Worm (Caenorhabditis elegans) whole organism, L4 larva: Measurements from ENCODE around the gene nas-31.

Source experiments
- F44E2.7 ChIP-seq: fragments of 200-800 bp; sonication (Bioruptor generic); IDR thresholded peaks from 2 replicates; pipeline ENCODE4 v2.1.2; 2022; ENCODE audit warnings: missing genetic modification characterization, missing compliant biosample characterization
- ceh-82 ChIP-seq: sonication (generic microtip); optimal IDR thresholded peaks from 2 replicates; lab custom pipeline; 2017; ENCODE audit warnings: missing biosample characterization, missing genetic modification characterization
- fkh-10 ChIP-seq: fragments of 150-350 bp; optimal IDR thresholded peaks from 2 replicates; lab custom pipeline; 2014; ENCODE audit warnings: missing biosample characterization, missing genetic modification reagents, missing genetic modification characterization
- fos-1 ChIP-seq: fragments of 150-350 bp; optimal IDR thresholded peaks from 2 replicates; lab custom pipeline; 2014; ENCODE audit warnings: missing biosample characterization, missing genetic modification characterization
- gei-8 ChIP-seq: fragments of 200-800 bp; sonication (Bioruptor generic); optimal IDR thresholded peaks from 2 replicates; lab custom pipeline; 2018; ENCODE audit warnings: mild to moderate bottlenecking, missing genetic modification characterization, missing compliant biosample characterization
- jun-1 ChIP-seq: fragments of 150-350 bp; optimal IDR thresholded peaks from 2 replicates; lab custom pipeline; 2014; ENCODE audit warnings: missing biosample characterization, missing genetic modification reagents, missing genetic modification characterization
- mep-1 ChIP-seq: fragments of 150-350 bp; sonication (generic microtip); optimal IDR thresholded peaks from 3 replicates; lab custom pipeline; 2014; ENCODE audit warnings: missing biosample characterization, missing genetic modification characterization
- mes-2 ChIP-seq: sonication (generic microtip); optimal IDR thresholded peaks from 2 replicates; lab custom pipeline; 2016; ENCODE audit warnings: missing genotype, mild to moderate bottlenecking, missing genetic modification characterization, missing compliant biosample characterization; ENCODE audit not compliant: poor library complexity, severe bottlenecking
- nhr-11 ChIP-seq: fragments of 150-350 bp; optimal IDR thresholded peaks from 2 replicates; lab custom pipeline; 2014; ENCODE audit warnings: missing biosample characterization, missing genetic modification characterization
- pqm-1 ChIP-seq: sonication (generic microtip); optimal IDR thresholded peaks from 2 replicates; lab custom pipeline; 2017; ENCODE audit warnings: missing biosample characterization, missing genetic modification characterization
- unc-62 ChIP-seq, 3 experiments: fragments of 150-350 bp in 1 of 3; sonication (generic microtip); optimal IDR thresholded peaks in 2 of 3; peaks in 1 of 3; 1 replicate in 1 of 3; 2 replicates in 2 of 3; lab custom pipeline; 2014 to 2017; ENCODE audit warnings: missing biosample characterization in 3 of 3, missing genetic modification characterization in 3 of 3, missing genetic modification reagents in 3 of 3, missing genotype in 1 of 3
- ztf-7 ChIP-seq: fragments of 150-350 bp; optimal IDR thresholded peaks from 2 replicates; lab custom pipeline; 2014; ENCODE audit warnings: missing biosample characterization, missing genetic modification characterization

DNA sequence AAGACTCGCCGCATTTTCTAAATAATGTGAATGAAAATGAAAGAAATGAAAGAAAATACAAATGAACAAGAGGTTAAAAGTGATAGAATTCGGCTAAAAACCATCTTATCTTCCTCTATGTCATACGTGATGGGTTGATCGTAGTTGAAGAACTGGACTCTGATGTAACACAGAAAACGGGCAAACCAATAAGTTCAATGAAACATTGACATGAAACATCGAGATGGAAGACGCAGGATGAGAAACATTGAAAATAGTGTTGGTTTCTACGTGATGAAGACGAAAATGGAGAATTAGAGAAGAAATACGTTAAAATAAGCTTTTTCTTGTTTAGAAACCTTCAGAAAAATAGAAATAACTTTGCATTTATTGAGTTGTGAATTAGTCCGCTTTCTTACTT, 30.7 kb downstream of the nas-31 start, which contains the start of gene F32D8.12:
- TF ChIP-seq pqm-1 (no peak), F44E2.7 (GFP tag; lab: Robert Waterston, UW) (no peak), unc-62 (GFP tag; optimal IDR thresholded peaks at IDR 0.05 in 1 of 2; lab: Kevin White, UChicago) (peak in 1 of 2 experiments; percentile 97), unc-62 (tag; optimal IDR thresholded peaks at IDR 0.05; lab: Kevin White, UChicago) (no peak), fos-1 (tag; lab: Kevin White, UChicago) (no peak), ztf-7 (no peak), nhr-11 (peak; percentile 47), mep-1 (tag; lab: Kevin White, UChicago) (peak; percentile 34), fkh-10 (GFP tag; lab: Kevin White, UChicago) (no peak), gei-8 (no peak), ceh-82 (tag; lab: Kevin White, UChicago) (no peak), mes-2 (tag; lab: Kevin White, UChicago) (peak; percentile 59), jun-1 (no peak)
